Worm (Caenorhabditis elegans) whole organism, L4/young adult: Measurements from ENCODE around the gene doxa-1.

ENCODE experiments used
- W03F9.2 ChIP-seq: fragments of 150-350 bp; optimal IDR thresholded peaks from 2 replicates; lab custom pipeline; 2014; ENCODE audit warnings: missing biosample characterization, missing genetic modification characterization
- dao-5 ChIP-seq: sonication (generic microtip); optimal IDR thresholded peaks from 2 replicates; lab custom pipeline; 2016; ENCODE audit warnings: missing genotype, missing genetic modification characterization, moderate library complexity, missing compliant biosample characterization
- him-1 ChIP-seq: sonication (generic microtip); optimal IDR thresholded peaks from 2 replicates; lab custom pipeline; 2016; ENCODE audit warnings: missing genotype, missing genetic modification reagents, missing genetic modification characterization, missing compliant biosample characterization

doxa-1 gene

ce11 chrIII:8597770-8598169, 16.9 kb downstream of the doxa-1 start, which contains the start of gene ztf-30:
Gene ztf-30, minus strand, starts transcription at chrIII:8597870.
- no peak for TF ChIP-seq W03F9.2 (tag; lab: Kevin White, UChicago)
- no peak for TF ChIP-seq dao-5
- TF ChIP-seq him-1 (tag; lab: Kevin White, UChicago), result no peak

- TF ChIP-seq W03F9.2 (tag; lab: Kevin White, UChicago) (no peak), dao-5 (no peak), him-1 (tag; lab: Kevin White, UChicago) (no peak)
These were observed 18.1 kb downstream of the doxa-1 start for ce11 chrIII:8598961-8599360.

- TF ChIP-seq W03F9.2 (tag; lab: Kevin White, UChicago), result no peak
- no peak for TF ChIP-seq him-1 (tag; lab: Kevin White, UChicago)
- TF ChIP-seq dao-5, result no peak
These were observed 21.2 kb downstream of the doxa-1 start for ce11 chrIII:8602148-8602547.

- no peak for TF ChIP-seq W03F9.2 (tag; lab: Kevin White, UChicago)
- no peak for TF ChIP-seq dao-5
- no peak for TF ChIP-seq him-1 (tag; lab: Kevin White, UChicago)
These were observed 24.6 kb downstream of the doxa-1 start, which contains the start of gene C06E1.1 for ce11 chrIII:8605532-8605931. Gene C06E1.1, plus strand, starts transcription at chrIII:8605832.

ce11 chrIII:8609683-8610082, 28.8 kb downstream of the doxa-1 start, which contains the start of gene C06E1.9:
Gene C06E1.9, minus strand, starts transcription at chrIII:8609783.
- no peak for TF ChIP-seq dao-5
- no peak for TF ChIP-seq W03F9.2 (tag; lab: Kevin White, UChicago)
- no peak for TF ChIP-seq him-1 (tag; lab: Kevin White, UChicago)

ce11 chrIII:8611282-8611681, 30.4 kb downstream of the doxa-1 start:
- TF ChIP-seq W03F9.2 (tag; lab: Kevin White, UChicago) (no peak), dao-5 (no peak), him-1 (tag; lab: Kevin White, UChicago) (no peak)

- TF ChIP-seq him-1 (tag; lab: Kevin White, UChicago), result no peak
These were observed 32.7 kb downstream of the doxa-1 start for ce11 chrIII:8613573-8613972.

ce11 chrIII:8614490-8614889, 33.6 kb downstream of the doxa-1 start, which contains the start of gene rha-2:
Gene rha-2, minus strand, starts transcription at chrIII:8614569.
- TF ChIP-seq W03F9.2 (tag; lab: Kevin White, UChicago), result no peak
- TF ChIP-seq him-1 (tag; lab: Kevin White, UChicago), result no peak
- no peak for TF ChIP-seq dao-5

- TF ChIP-seq him-1 (tag; lab: Kevin White, UChicago), result no peak
- TF ChIP-seq dao-5, result no peak
- no peak for TF ChIP-seq W03F9.2 (tag; lab: Kevin White, UChicago)
These were observed 35.7 kb downstream of the doxa-1 start, which contains the start of gene C06E1.11 for ce11 chrIII:8616587-8616986. Gene C06E1.11, minus strand, starts transcription at chrIII:8616687.

ce11 chrIII:8618412-8618960, 37.6 kb downstream of the doxa-1 start, which contains the start of gene C13G5.2:
Gene C13G5.2, minus strand, starts transcription at chrIII:8618462.
- TF ChIP-seq W03F9.2 (tag; lab: Kevin White, UChicago), result peak; percentile 37
- no peak for TF ChIP-seq dao-5

- TF ChIP-seq him-1 (tag; lab: Kevin White, UChicago) (no peak), dao-5 (no peak), W03F9.2 (tag; lab: Kevin White, UChicago) (no peak)
These were observed 39.4 kb downstream of the doxa-1 start for ce11 chrIII:8620259-8620658.

- TF ChIP-seq dao-5 (no peak), W03F9.2 (tag; lab: Kevin White, UChicago) (no peak), him-1 (tag; lab: Kevin White, UChicago) (no peak)
These were observed 40.1 kb downstream of the doxa-1 start for ce11 chrIII:8621002-8621401.

ce11 chrIII:8621982-8622381, 41.1 kb downstream of the doxa-1 start:
- TF ChIP-seq dao-5, result no peak
- no peak for TF ChIP-seq W03F9.2 (tag; lab: Kevin White, UChicago)
- TF ChIP-seq him-1 (tag; lab: Kevin White, UChicago), result no peak

- TF ChIP-seq W03F9.2 (tag; lab: Kevin White, UChicago) (no peak), him-1 (tag; lab: Kevin White, UChicago) (no peak), dao-5 (no peak)
These were observed 41.5 kb downstream of the doxa-1 start, which contains the start of gene ceh-16 for ce11 chrIII:8622435-8622834. Gene ceh-16, plus strand, starts transcription at chrIII:8622735.

- no peak for TF ChIP-seq dao-5
- TF ChIP-seq him-1 (tag; lab: Kevin White, UChicago), result no peak
- no peak for TF ChIP-seq W03F9.2 (tag; lab: Kevin White, UChicago)
These were observed 44.2 kb downstream of the doxa-1 start for ce11 chrIII:8625125-8625524.
